Worm (Caenorhabditis elegans) whole organism, L1 larva: ENCODE data around the gene K10D2.5.

Experiments
- ceh-88 ChIP-seq: fragments of 200-800 bp; sonication (Bioruptor generic); IDR thresholded peaks from 2 replicates; pipeline ENCODE4 v1.3.6; 2022; ENCODE audit warnings: missing genetic modification characterization, missing compliant biosample characterization
- egl-13 ChIP-seq: sonication (generic microtip); optimal IDR thresholded peaks from 2 replicates; lab custom pipeline; 2016; ENCODE audit warnings: missing genotype, missing genetic modification reagents, missing genetic modification characterization, missing compliant biosample characterization
- elt-2 ChIP-seq: sonication (generic microtip); optimal IDR thresholded peaks from 2 replicates; lab custom pipeline; 2016; ENCODE audit warnings: missing genetic modification characterization, mild to moderate bottlenecking, inconsistent platforms, missing compliant biosample characterization, missing genetic modification reagents
- lin-14 ChIP-seq: fragments of 200-800 bp; sonication (Bioruptor generic); optimal IDR thresholded peaks from 2 replicates; lab custom pipeline; 2018; ENCODE audit warnings: mild to moderate bottlenecking, missing genetic modification characterization, moderate library complexity, missing compliant biosample characterization
- nhr-11 ChIP-seq: fragments of 150-350 bp; optimal IDR thresholded peaks from 2 replicates; lab custom pipeline; 2014; ENCODE audit warnings: missing biosample characterization, missing genetic modification characterization
- nhr-19 ChIP-seq: fragments of 200-800 bp; sonication (Bioruptor generic); conservative IDR thresholded peaks from 2 replicates; pipeline ENCODE4 v1.3.6; 2022; ENCODE audit warnings: missing genetic modification characterization, missing compliant biosample characterization
- nhr-77 ChIP-seq: fragments of 150-350 bp; optimal IDR thresholded peaks from 2 replicates; lab custom pipeline; 2014; ENCODE audit warnings: missing biosample characterization, missing genetic modification characterization
- pqm-1 ChIP-seq: sonication (generic microtip); optimal IDR thresholded peaks from 3 replicates; lab custom pipeline; 2017; ENCODE audit warnings: missing biosample characterization, missing genetic modification characterization
- unc-62 ChIP-seq: fragments of 150-350 bp; optimal IDR thresholded peaks from 2 replicates; lab custom pipeline; 2014; ENCODE audit warnings: missing biosample characterization, missing genetic modification reagents, missing genetic modification characterization

- no peak for TF ChIP-seq nhr-19 (GFP tag; lab: Robert Waterston, UW)
- no peak for TF ChIP-seq egl-13 (tag; lab: Kevin White, UChicago)
- TF ChIP-seq unc-62 (GFP tag; lab: Kevin White, UChicago), result no peak
- no peak for TF ChIP-seq nhr-77 (tag; lab: Kevin White, UChicago)
- no peak for TF ChIP-seq ceh-88 (GFP tag; lab: Robert Waterston, UW)
- no peak for TF ChIP-seq nhr-11
- no peak for TF ChIP-seq pqm-1 (tag; lab: Kevin White, UChicago)
- no peak for TF ChIP-seq lin-14 (GFP tag; lab: Kevin White, UChicago)
- TF ChIP-seq elt-2 (tag; lab: Kevin White, UChicago), result no peak
Measured at ce11 chrIII:5206861-5207414, 34.4 kb downstream of the K10D2.5 start, which contains the start of gene morc-1.
